Worm (Caenorhabditis elegans) whole organism, early embryonic: ENCODE data around the gene dsl-5.

Source experiments
- aly-1 ChIP-seq: sonication (generic microtip); optimal IDR thresholded peaks from 2 replicates; lab custom pipeline; 2016; ENCODE audit warnings: missing genetic modification characterization, missing compliant biosample characterization
- ama-1 ChIP-seq: fragments of 150-350 bp; optimal IDR thresholded peaks from 2 replicates; lab custom pipeline; 2014
- ceh-13 ChIP-seq: fragments of 200-800 bp; sonication (Bioruptor generic); optimal IDR thresholded peaks from 2 replicates; lab custom pipeline; 2018; ENCODE audit warnings: mild to moderate bottlenecking, missing genetic modification characterization, missing compliant biosample characterization
- ets-7 ChIP-seq: sonication (generic microtip); optimal IDR thresholded peaks from 2 replicates; lab custom pipeline; 2016; ENCODE audit warnings: missing genotype, missing genetic modification characterization, missing compliant biosample characterization
- flt-1 ChIP-seq: fragments of 200-800 bp; sonication (Bioruptor generic); IDR thresholded peaks from 2 replicates; pipeline ENCODE4 v1.3.6; 2022; ENCODE audit warnings: missing genetic modification characterization, missing compliant biosample characterization
- hmbx-1 ChIP-seq: sonication (generic microtip); optimal IDR thresholded peaks from 2 replicates; lab custom pipeline; 2016; ENCODE audit warnings: mild to moderate bottlenecking, missing genetic modification characterization, missing compliant biosample characterization
- hmg-4 ChIP-seq: fragments of 200-800 bp; sonication (Bioruptor generic); optimal IDR thresholded peaks from 2 replicates; lab custom pipeline; 2018; ENCODE audit warnings: mild to moderate bottlenecking, missing genetic modification characterization, missing compliant biosample characterization
- scrt-1 ChIP-seq: fragments of 200-800 bp; sonication (Bioruptor generic); IDR thresholded peaks from 2 replicates; pipeline ENCODE4 v1.3.6; 2022; ENCODE audit warnings: missing genetic modification characterization, missing compliant biosample characterization
- sea-1 ChIP-seq: fragments of 200-800 bp; sonication (Bioruptor generic); conservative IDR thresholded peaks from 2 replicates; pipeline ENCODE4 v1.3.6; 2022; ENCODE audit warnings: missing genetic modification characterization, missing compliant biosample characterization
- tbx-11 ChIP-seq: fragments of 200-800 bp; sonication (Bioruptor generic); IDR thresholded peaks from 2 replicates; pipeline ENCODE4 v1.3.6; 2022; ENCODE audit warnings: missing genetic modification characterization, missing compliant biosample characterization
- tbx-37 ChIP-seq: fragments of 200-800 bp; sonication (Bioruptor generic); conservative IDR thresholded peaks from 2 replicates; pipeline ENCODE4 v1.3.6; 2022; ENCODE audit warnings: missing genetic modification reagents, missing genetic modification characterization, missing compliant biosample characterization

- no peak for TF ChIP-seq hmg-4 (GFP tag; lab: Kevin White, UChicago)
- TF ChIP-seq scrt-1 (GFP tag; lab: Robert Waterston, UW): no peak
- no peak for TF ChIP-seq ama-1
- no peak for TF ChIP-seq tbx-11 (GFP tag; lab: Robert Waterston, UW)
- no peak for TF ChIP-seq ceh-13 (GFP tag; lab: Kevin White, UChicago)
- TF ChIP-seq flt-1: no peak
- no peak for TF ChIP-seq tbx-37 (GFP tag; lab: Robert Waterston, UW)
- no peak for TF ChIP-seq sea-1 (GFP tag; lab: Robert Waterston, UW)
- TF ChIP-seq hmbx-1 (tag; lab: Kevin White, UChicago): no peak
- TF ChIP-seq aly-1: no peak
- TF ChIP-seq ets-7 (tag; lab: Kevin White, UChicago): no peak
Observed at ce11 chrIV:11578492-11578891, 42.3 kb downstream of the dsl-5 start, which contains the start of gene rib-1.
